Worm (Caenorhabditis elegans): ENCODE results near the gene C04A11.1.

C04A11.1 gene

ce11 chrX:13665447-13665846 is 5.1 kb downstream of the C04A11.1 start (continued):
- peak; percentile 98 for TF ChIP-seq ceh-19 (GFP tag; optimal IDR thresholded peaks at IDR 0.05)
- peak; percentile 98 for TF ChIP-seq tbx-2 (tag; optimal IDR thresholded peaks at IDR 0.05)
- TF ChIP-seq F13H6.1 (tag; optimal IDR thresholded peaks at IDR 0.05): peak; percentile 97
- TF ChIP-seq Y22D7AL.16 (tag; optimal IDR thresholded peaks at IDR 0.05): peak; percentile 98
- peak; percentile 99 for TF ChIP-seq sox-4 (tag; optimal IDR thresholded peaks at IDR 0.05)
- TF ChIP-seq pag-3 (tag; optimal IDR thresholded peaks at IDR 0.05; ENCODE audit: borderline replicate concordance): peak; percentile 97
- peak; percentile 96 for TF ChIP-seq ceh-31 (tag; optimal IDR thresholded peaks at IDR 0.05)
- peak; percentile 98 for TF ChIP-seq ceh-14 (tag; optimal IDR thresholded peaks at IDR 0.05)
- peak; percentile 97 for TF ChIP-seq hlh-15 (tag; optimal IDR thresholded peaks at IDR 0.05)
- peak; percentile 99 for TF ChIP-seq hlh-6 (tag; optimal IDR thresholded peaks at IDR 0.05)
- peak; percentile 98 for TF ChIP-seq hlh-13 (GFP tag; optimal IDR thresholded peaks at IDR 0.05)
- peak; percentile 93 for TF ChIP-seq ets-4 (tag; optimal IDR thresholded peaks at IDR 0.05)
- TF ChIP-seq ttx-3 (tag; optimal IDR thresholded peaks at IDR 0.05): peak; percentile 98
- peak; percentile 93 for TF ChIP-seq K09A11.1 (tag; optimal IDR thresholded peaks at IDR 0.05; ENCODE audit: insufficient read depth)
- TF ChIP-seq fkh-10 (GFP tag; optimal IDR thresholded peaks at IDR 0.05): peak; percentile 93
- TF ChIP-seq rnt-1 (tag; optimal IDR thresholded peaks at IDR 0.05): peak; percentile 98
- peak; percentile 99 for TF ChIP-seq ceh-6 (GFP tag; optimal IDR thresholded peaks at IDR 0.05)
- peak; percentile 99 for TF ChIP-seq gmeb-2 (tag; optimal IDR thresholded peaks at IDR 0.05)
- TF ChIP-seq syd-9 (tag; optimal IDR thresholded peaks at IDR 0.05): peak; percentile 99
- TF ChIP-seq pros-1 (tag; optimal IDR thresholded peaks at IDR 0.05): peak; percentile 80
- peak; percentile 97 for TF ChIP-seq ceh-18 (tag; optimal IDR thresholded peaks at IDR 0.05)
- TF ChIP-seq npax-4 (tag; optimal IDR thresholded peaks at IDR 0.05): peak; percentile 97
- no peak for TF ChIP-seq pax-1 (tag; optimal IDR thresholded peaks at IDR 0.05)
- peak; percentile 97 for TF ChIP-seq C38D4.7 (GFP tag; optimal IDR thresholded peaks at IDR 0.05)
- peak; percentile 98 for TF ChIP-seq T23F11.4 (GFP tag; optimal IDR thresholded peaks at IDR 0.05)
- peak; percentile 98 for TF ChIP-seq ztf-16 (tag; optimal IDR thresholded peaks at IDR 0.05)
- TF ChIP-seq ref-2 (tag; optimal IDR thresholded peaks at IDR 0.05): peak; percentile 98

ce11 chrX:13666864-13667263 is 6.6 kb downstream of the C04A11.1 start:
- no peak for TF ChIP-seq C08G9.2 (tag; optimal IDR thresholded peaks at IDR 0.05)
- TF ChIP-seq unc-42 (tag; optimal IDR thresholded peaks at IDR 0.05): no peak
- no peak for TF ChIP-seq fax-1 (tag; optimal IDR thresholded peaks at IDR 0.05)
- TF ChIP-seq zip-5 (tag; optimal IDR thresholded peaks at IDR 0.05): no peak
- TF ChIP-seq nhr-11 (tag; optimal IDR thresholded peaks at IDR 0.05): no peak
- no peak for TF ChIP-seq madf-2 (tag; optimal IDR thresholded peaks at IDR 0.05)
- TF ChIP-seq T23F11.4 (GFP tag; optimal IDR thresholded peaks at IDR 0.05): no peak
- TF ChIP-seq pax-1 (tag; optimal IDR thresholded peaks at IDR 0.05): no peak
- no peak for TF ChIP-seq tbx-7 (tag; optimal IDR thresholded peaks at IDR 0.05)
- no peak for TF ChIP-seq hlh-30 (tag; optimal IDR thresholded peaks at IDR 0.05; ENCODE audit: insufficient read depth)
- TF ChIP-seq ceh-2 (tag; optimal IDR thresholded peaks at IDR 0.05): no peak

- no peak for TF ChIP-seq fkh-6 (tag; optimal IDR thresholded peaks at IDR 0.05)
- peak; percentile 21 for TF ChIP-seq ceh-31 (tag; optimal IDR thresholded peaks at IDR 0.05)
These were observed 8.4 kb downstream of the C04A11.1 start, which contains the start of gene C04A11.2 for ce11 chrX:13668728-13669127. Gene C04A11.2 (minus strand): TSS chrX:13668828.

- peak; percentile 30 for TF ChIP-seq ceh-31 (tag; optimal IDR thresholded peaks at IDR 0.05)
- TF ChIP-seq ceh-34 (tag; optimal IDR thresholded peaks at IDR 0.05): peak; percentile 11
- peak; percentile 68 for TF ChIP-seq tbx-2 (tag; optimal IDR thresholded peaks at IDR 0.05)
- TF ChIP-seq elt-2 (tag; optimal IDR thresholded peaks at IDR 0.05): peak; percentile 38
- no peak for TF ChIP-seq ceh-30 (tag; optimal IDR thresholded peaks at IDR 0.05)
- peak; percentile 56 for TF ChIP-seq pax-1 (tag; optimal IDR thresholded peaks at IDR 0.05)
- peak; percentile 45; the same call in 1 of the 2 replicates for TF ChIP-seq sox-2 (GFP tag; IDR thresholded peaks at IDR 0.05)
- TF ChIP-seq sdc-2 (tag; optimal IDR thresholded peaks at IDR 0.05): peak; percentile 72
- TF ChIP-seq nfya-1 (tag; optimal IDR thresholded peaks at IDR 0.05): peak; percentile 23
- no peak for TF ChIP-seq pha-2 (tag; optimal IDR thresholded peaks at IDR 0.05)
- no peak for TF ChIP-seq unc-86 (tag; optimal IDR thresholded peaks at IDR 0.05)
- no peak for TF ChIP-seq odd-2 (tag; optimal IDR thresholded peaks at IDR 0.05)
- TF ChIP-seq ceh-22 (tag; optimal IDR thresholded peaks at IDR 0.05): no peak
These were observed 9.3 kb downstream of the C04A11.1 start for ce11 chrX:13669641-13670040.

All from whole organism, late embryonic.